Worm (Caenorhabditis elegans): ENCODE data around the gene plpp-1.3.

The plpp-1.3 gene

ce11 chrX:10678081-10678736 lies 16.9 kb upstream of the plpp-1.3 start:
- TF ChIP-seq unc-98 (GFP tag; IDR thresholded peaks at IDR 0.05) = no peak
- peak; percentile 76 for TF ChIP-seq lin-14 (GFP tag; optimal IDR thresholded peaks at IDR 0.05)
- no peak for TF ChIP-seq isw-1 (GFP tag; IDR thresholded peaks at IDR 0.05)
- TF ChIP-seq mep-1 (tag; optimal IDR thresholded peaks at IDR 0.05) = peak; percentile 68
- peak in 1 of 2 experiments; percentile 11 for TF ChIP-seq efl-1 (optimal IDR thresholded peaks at IDR 0.05)
- peak; percentile 8 to 48 for TF ChIP-seq efl-1 (GFP tag; optimal IDR thresholded peaks at IDR 0.05 in 1 of 2)
- no peak for TF ChIP-seq fos-1 (tag; optimal IDR thresholded peaks at IDR 0.05)
- TF ChIP-seq nhr-11 (tag; optimal IDR thresholded peaks at IDR 0.05) = peak; percentile 25
- TF ChIP-seq mdl-1 (tag; optimal IDR thresholded peaks at IDR 0.05) = peak in 1 of 2 experiments; percentile 58
- TF ChIP-seq mab-9 (GFP tag; IDR thresholded peaks at IDR 0.05) = no peak
- peak; percentile 42 for TF ChIP-seq snu-23 (GFP tag; optimal IDR thresholded peaks at IDR 0.05)
- TF ChIP-seq skn-1 (tag; optimal IDR thresholded peaks at IDR 0.05) = peak; percentile 68
- peak; percentile 5 for TF ChIP-seq unc-86 (tag; optimal IDR thresholded peaks at IDR 0.05)
- TF ChIP-seq nhr-71 (tag; optimal IDR thresholded peaks at IDR 0.05) = peak; percentile 22
- TF ChIP-seq dpl-1 (GFP tag; optimal IDR thresholded peaks at IDR 0.05) = peak in 2 of 3 experiments; percentile 18 to 19
- peak in 1 of 2 experiments; percentile 3 for TF ChIP-seq lsy-2 (tag; optimal IDR thresholded peaks at IDR 0.05)
- TF ChIP-seq nhr-90 (tag; optimal IDR thresholded peaks at IDR 0.05; ENCODE audit: poor library complexity) = peak; percentile 24
- TF ChIP-seq elt-3 (tag; optimal IDR thresholded peaks at IDR 0.05) = peak in 1 of 6 experiments; percentile 70
- TF ChIP-seq nhr-85 (tag) = peak; percentile 58
- TF ChIP-seq swsn-7 (tag; optimal IDR thresholded peaks at IDR 0.05) = peak; percentile 10
- peak; percentile 17 for TF ChIP-seq nhr-47 (tag; optimal IDR thresholded peaks at IDR 0.05)
- peak; percentile 42 for TF ChIP-seq nhr-20 (tag; optimal IDR thresholded peaks at IDR 0.05)
- TF ChIP-seq ceh-90 (tag; optimal IDR thresholded peaks at IDR 0.05) = no peak
- TF ChIP-seq lin-35 (GFP tag; optimal IDR thresholded peaks at IDR 0.05) = peak in 1 of 2 experiments; percentile 52
- peak; percentile 22 for TF ChIP-seq dsc-1 (tag; optimal IDR thresholded peaks at IDR 0.05)
- no peak for TF ChIP-seq ceh-8 (GFP tag; optimal IDR thresholded peaks at IDR 0.05)
- TF ChIP-seq ztf-11 (tag; optimal IDR thresholded peaks at IDR 0.05) = no peak
- TF ChIP-seq blmp-1 (tag; optimal IDR thresholded peaks at IDR 0.05) = peak; percentile 73
- peak; percentile 35 for TF ChIP-seq zip-4 (GFP tag; optimal IDR thresholded peaks at IDR 0.05)
- no peak for TF ChIP-seq lin-13 (GFP tag; optimal IDR thresholded peaks at IDR 0.05)
- peak; percentile 35; the same call in 1 of the 2 replicates for TF ChIP-seq nhr-19 (GFP tag; conservative IDR thresholded peaks at IDR 0.05)
- no peak for TF ChIP-seq mef-2 (tag; optimal IDR thresholded peaks at IDR 0.05)
- peak; percentile 24 for TF ChIP-seq jun-1 (tag; optimal IDR thresholded peaks at IDR 0.05)
- TF ChIP-seq tbx-2 (tag; optimal IDR thresholded peaks at IDR 0.05) = peak; percentile 20
- TF ChIP-seq ama-1 (optimal IDR thresholded peaks at IDR 0.05) = peak; percentile 33
- peak; percentile 6 for TF ChIP-seq C16A3.4 (tag; optimal IDR thresholded peaks at IDR 0.05)

- TF ChIP-seq rnt-1 (tag; optimal IDR thresholded peaks at IDR 0.05) (no peak), alr-1 (tag; optimal IDR thresholded peaks at IDR 0.05; ENCODE audit: borderline replicate concordance) (no peak), grh-1 (GFP tag; IDR thresholded peaks at IDR 0.05) (no peak), nhr-28 (tag; optimal IDR thresholded peaks at IDR 0.05) (no peak), isw-1 (GFP tag; IDR thresholded peaks at IDR 0.05) (no peak), zag-1 (tag; optimal IDR thresholded peaks at IDR 0.05) (no peak), lin-13 (GFP tag; optimal IDR thresholded peaks at IDR 0.05) (no peak), nhr-84 (tag; optimal IDR thresholded peaks at IDR 0.05) (no peak), tlp-1 (tag; optimal IDR thresholded peaks at IDR 0.05) (no peak), unc-62 (GFP tag; optimal IDR thresholded peaks at IDR 0.05) (no peak), lin-15B (tag; optimal IDR thresholded peaks at IDR 0.05) (no peak), nhr-90 (tag; optimal IDR thresholded peaks at IDR 0.05; ENCODE audit: poor library complexity) (no peak), C04F5.9 (tag; optimal IDR thresholded peaks at IDR 0.05) (no peak), elt-3 (tag; optimal IDR thresholded peaks at IDR 0.05) (no peak), unc-30 (tag; optimal IDR thresholded peaks at IDR 0.05) (no peak), unc-98 (GFP tag; IDR thresholded peaks at IDR 0.05) (no peak), mef-2 (tag; optimal IDR thresholded peaks at IDR 0.05) (no peak), ceh-90 (tag; optimal IDR thresholded peaks at IDR 0.05) (no peak), tbx-2 (tag; optimal IDR thresholded peaks at IDR 0.05) (no peak), pax-3 (tag; optimal IDR thresholded peaks at IDR 0.05) (no peak), C16A3.4 (tag; optimal IDR thresholded peaks at IDR 0.05) (peak; percentile 22), nhr-12 (tag; optimal IDR thresholded peaks at IDR 0.05) (no peak), efl-1 (optimal IDR thresholded peaks at IDR 0.05) (peak in 1 of 2 experiments; percentile 23), efl-1 (GFP tag; optimal IDR thresholded peaks at IDR 0.05 in 1 of 2) (peak in 1 of 2 experiments; percentile 91), nhr-19 (GFP tag; conservative IDR thresholded peaks at IDR 0.05) (no peak), zip-4 (GFP tag; optimal IDR thresholded peaks at IDR 0.05) (no peak), jun-1 (tag; optimal IDR thresholded peaks at IDR 0.05) (no peak), swsn-7 (tag; optimal IDR thresholded peaks at IDR 0.05) (no peak), hlh-17 (GFP tag; optimal IDR thresholded peaks at IDR 0.05; ENCODE audit: borderline replicate concordance) (no peak), ztf-11 (tag; optimal IDR thresholded peaks at IDR 0.05) (no peak)
Measured at ce11 chrX:10679193-10679592, 15.9 kb upstream of the plpp-1.3 start.
